Fruit fly (Drosophila melanogaster): ENCODE measurements around the gene Swt1.

Swt1 gene

dm6 chrX:18090333-18090732 lies at the start of gene Swt1 (continued):
- no peak for TF ChIP-seq Usf (GFP tag; optimal IDR thresholded peaks at IDR 0.05)
- TF ChIP-seq MESR4 (GFP tag; optimal IDR thresholded peaks at IDR 0.05) = peak; percentile 71
- no peak for TF ChIP-seq Xbp1 (GFP tag; optimal IDR thresholded peaks at IDR 0.05)
- TF ChIP-seq hkb (optimal IDR thresholded peaks at IDR 0.05) = no peak
- TF ChIP-seq hkb (GFP tag; IDR thresholded peaks at IDR 0.05) = peak; percentile 7; the same call in 1 of the 2 replicates
- no peak for TF ChIP-seq CG18011 (GFP tag; optimal IDR thresholded peaks at IDR 0.05)
- TF ChIP-seq CG6683 (GFP tag; optimal IDR thresholded peaks at IDR 0.05) = no peak
- TF ChIP-seq fd64A (GFP tag; optimal IDR thresholded peaks at IDR 0.05) = no peak
- no peak for TF ChIP-seq en (GFP tag; optimal IDR thresholded peaks at IDR 0.05)
- TF ChIP-seq CG17612 (GFP tag; IDR thresholded peaks at IDR 0.05) = no peak
- TF ChIP-seq zen (tag; optimal IDR thresholded peaks at IDR 0.05) = no peak
- TF ChIP-seq CG2116 (GFP tag; optimal IDR thresholded peaks at IDR 0.05) = peak; percentile 39
- no peak for TF ChIP-seq CG10979 (tag; optimal IDR thresholded peaks at IDR 0.05)
- peak; percentile 90 for TF ChIP-seq CG13287 (GFP tag; IDR thresholded peaks at IDR 0.05; ENCODE audit: partially characterized antibody)
- TF ChIP-seq sens (GFP tag) = peak; percentile 52
- TF ChIP-seq CG15696 (tag; optimal IDR thresholded peaks at IDR 0.05) = no peak
- peak; percentile 95 for TF ChIP-seq HLH4C (GFP tag; IDR thresholded peaks at IDR 0.05; ENCODE audit: partially characterized antibody)
- TF ChIP-seq CG30020 (tag; optimal IDR thresholded peaks at IDR 0.05) = peak; percentile 6
- TF ChIP-seq fu2 (GFP tag; optimal IDR thresholded peaks at IDR 0.05) = no peak
- TF ChIP-seq Lim3 (GFP tag; IDR thresholded peaks at IDR 0.05) = no peak
- no peak for TF ChIP-seq org-1 (GFP tag; optimal IDR thresholded peaks at IDR 0.05)
- TF ChIP-seq CG7963 (GFP tag; IDR thresholded peaks at IDR 0.05; ENCODE audit: partially characterized antibody) = peak; percentile 86
- TF ChIP-seq CG9876 (GFP tag; optimal IDR thresholded peaks at IDR 0.05) = no peak
- TF ChIP-seq nmo (GFP tag; optimal IDR thresholded peaks at IDR 0.05) = peak; percentile 18
- TF ChIP-seq Ada2b (GFP tag; IDR thresholded peaks at IDR 0.05) = no peak
- peak; percentile 85; the same call in 1 of the 2 replicates for TF ChIP-seq CG42726 (GFP tag; IDR thresholded peaks at IDR 0.05; ENCODE audit: partially characterized antibody)
- peak; percentile 81 for TF ChIP-seq Med (GFP tag)
- TF ChIP-seq Dll (GFP tag; IDR thresholded peaks at IDR 0.05; ENCODE audit: partially characterized antibody) = peak; percentile 93
- peak; percentile 72 for TF ChIP-seq CG8290 (GFP tag; optimal IDR thresholded peaks at IDR 0.05)
- peak; percentile 91 to 93 for TF ChIP-seq CG8290 (tag; optimal IDR thresholded peaks at IDR 0.05)
- TF ChIP-seq dysf (GFP tag; IDR thresholded peaks at IDR 0.05) = no peak
- TF ChIP-seq CkIIα-i1 (GFP tag; IDR thresholded peaks at IDR 0.05) = peak; percentile 84

- TF ChIP-seq D19B (GFP tag; optimal IDR thresholded peaks at IDR 0.05) = peak; percentile 56
- TF ChIP-seq row (GFP tag; IDR thresholded peaks at IDR 0.05) = peak; percentile 16; the same call in 1 of the 3 replicates
- TF ChIP-seq sr (GFP tag; IDR thresholded peaks at IDR 0.05) = no peak
- TF ChIP-seq CG9876 (GFP tag; optimal IDR thresholded peaks at IDR 0.05) = no peak
- TF ChIP-seq sens (GFP tag) = peak; percentile 2
- TF ChIP-seq HLHmδ (GFP tag; optimal IDR thresholded peaks at IDR 0.05) = no peak
- TF ChIP-seq Rfx (GFP tag; IDR thresholded peaks at IDR 0.05) = peak; percentile 18; the same call in 1 of the 2 replicates
- TF ChIP-seq Med (GFP tag) = peak; percentile 20
These were observed 49.6 kb upstream of the Swt1 start for dm6 chrX:18139950-18140349.

- TF ChIP-seq CG14860 (GFP tag; IDR thresholded peaks at IDR 0.05; ENCODE audit: partially characterized antibody) (peak; percentile 66), mld (GFP tag; IDR thresholded peaks at IDR 0.05; ENCODE audit: partially characterized antibody) (peak; percentile 76), pfk (GFP tag; optimal IDR thresholded peaks at IDR 0.05) (peak; percentile 81), Ets97D (GFP tag; optimal IDR thresholded peaks at IDR 0.05) (peak; percentile 84), BEAF-32 (GFP tag; optimal IDR thresholded peaks at IDR 0.05) (peak; percentile 79), Myb (GFP tag; optimal IDR thresholded peaks at IDR 0.05) (peak; percentile 14), sna (GFP tag; IDR thresholded peaks at IDR 0.05; ENCODE audit: partially characterized antibody) (0 out of 2 replicates have a peak, but pooled peaks have one; percentile 37), hb (GFP tag; IDR thresholded peaks at IDR 0.05; ENCODE audit: partially characterized antibody) (peak; percentile 71; the same call in 2 of the 3 replicates), nerfin-2 (GFP tag; IDR thresholded peaks at IDR 0.05; ENCODE audit: partially characterized antibody) (peak; percentile 71), pita (GFP tag; optimal IDR thresholded peaks at IDR 0.05) (no peak), stwl (tag; optimal IDR thresholded peaks at IDR 0.05) (peak; percentile 82), knrl (GFP tag; IDR thresholded peaks at IDR 0.05; ENCODE audit: partially characterized antibody) (peak; percentile 72; the same call in 2 of the 3 replicates), Mes4 (GFP tag; optimal IDR thresholded peaks at IDR 0.05) (no peak)
These were observed 48.0 kb upstream of the Swt1 start, which contains the start of gene CG43229 for dm6 chrX:18138297-18138696. Gene CG43229 (plus strand): TSS chrX:18138542.

Data from whole organism, embryonic.